Worm (Caenorhabditis elegans): ENCODE data around the gene eor-1.

DNA sequence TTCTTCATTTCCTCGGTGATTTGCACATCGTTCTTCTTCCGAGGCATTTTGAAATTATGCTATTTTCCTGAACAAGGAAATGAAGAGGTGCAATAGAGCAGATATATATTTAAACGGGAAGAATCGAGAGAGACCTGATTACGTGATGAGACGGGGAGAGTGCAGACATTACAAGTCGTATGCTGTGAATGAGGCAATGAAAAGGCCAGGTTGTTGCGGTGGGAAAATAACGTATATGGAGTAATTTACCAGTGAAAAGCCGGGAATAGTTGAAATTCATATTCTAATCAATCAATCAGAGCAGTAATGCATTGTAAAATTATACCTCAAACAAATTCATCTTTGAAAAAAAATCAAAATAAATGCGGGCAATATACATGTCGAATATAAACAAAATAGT lies 40.3 kb downstream of the eor-1 start, which contains the start of gene Y17G9B.8:
- TF ChIP-seq unc-130 (GFP tag; optimal IDR thresholded peaks at IDR 0.05) = no peak
- TF ChIP-seq F37B4.10 (GFP tag; IDR thresholded peaks at IDR 0.05) = no peak
- TF ChIP-seq ceh-27 (GFP tag; optimal IDR thresholded peaks at IDR 0.05) = peak; percentile 2
- TF ChIP-seq ZK185.1 (tag; optimal IDR thresholded peaks at IDR 0.05; ENCODE audit: poor library complexity, severe bottlenecking) = no peak
- peak; percentile 55; the same call in 1 of the 2 replicates for TF ChIP-seq madf-6 (GFP tag; IDR thresholded peaks at IDR 0.05)
- TF ChIP-seq die-1 (tag; optimal IDR thresholded peaks at IDR 0.05) = peak; percentile 25

Measured in whole organism, young adult.